Worm (Caenorhabditis elegans): ENCODE results near the gene F25B4.8.

DNA sequence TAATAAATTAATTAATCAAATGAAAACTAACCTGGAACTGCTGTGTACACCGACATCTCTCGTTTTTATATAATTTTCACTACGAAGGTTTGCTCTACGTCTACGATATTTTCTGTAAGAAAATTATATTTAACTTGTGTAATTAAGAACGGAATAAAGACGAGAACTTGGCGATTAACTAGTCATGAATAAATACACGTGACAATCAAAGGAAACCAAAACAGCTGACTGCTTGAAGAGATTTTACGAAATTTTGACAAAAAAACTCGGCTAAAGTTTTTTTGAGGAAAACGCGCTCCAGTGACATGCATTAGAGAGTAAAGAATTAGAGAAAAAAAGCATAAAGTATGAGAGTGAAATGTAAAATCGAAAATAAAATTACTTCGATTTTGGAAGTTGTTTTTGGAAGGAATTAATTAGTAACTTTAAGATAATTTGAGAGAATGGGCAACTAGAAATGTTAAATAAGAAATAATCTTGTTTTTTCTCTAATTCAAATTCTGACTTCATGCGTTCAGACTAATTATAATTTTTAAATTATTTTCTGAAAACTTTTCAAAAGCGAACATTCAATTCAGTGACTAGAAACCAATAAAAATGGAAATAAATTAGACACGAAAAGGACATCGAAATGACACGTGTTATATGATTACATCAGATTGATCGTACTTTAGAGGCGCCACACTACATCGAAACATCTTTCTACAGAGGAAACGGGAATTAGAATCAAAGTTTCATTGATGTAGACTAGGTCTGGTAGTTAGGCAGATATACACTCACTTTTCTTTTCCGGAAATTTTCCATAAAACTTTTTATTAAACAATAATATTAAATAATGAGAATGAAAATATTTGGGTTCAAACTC is 4.2 kb downstream of the F25B4.8 start, which contains the start of gene F25B4.7:
- TF ChIP-seq unc-130 (tag; optimal IDR thresholded peaks at IDR 0.05) (no peak), mef-2 (tag; optimal IDR thresholded peaks at IDR 0.05) (no peak), lin-13 (GFP tag; optimal IDR thresholded peaks at IDR 0.05) (no peak), elt-2 (tag; optimal IDR thresholded peaks at IDR 0.05) (no peak), snpc-4 (tag; optimal IDR thresholded peaks at IDR 0.05) (peak; percentile 24)
